Fruit fly (Drosophila melanogaster) whole organism, wandering third instar larva: Measurements from ENCODE around the gene CG13314.

Experiments
- Hr78 ChIP-seq: fragments of >200 bp; optimal IDR thresholded peaks from 2 replicates; lab custom pipeline; 2017; ENCODE audit warnings: missing biosample characterization, missing genetic modification characterization
- Myc ChIP-seq: fragments of >200 bp; optimal IDR thresholded peaks from 2 replicates; lab custom pipeline; 2017
- lola ChIP-seq: fragments of >200 bp; optimal IDR thresholded peaks from 2 replicates; lab custom pipeline; 2017; ENCODE audit warnings: missing biosample characterization, missing genetic modification characterization
- tai ChIP-seq: sonication (Bioruptor generic); optimal IDR thresholded peaks from 2 replicates; lab custom pipeline; 2016; ENCODE audit warnings: missing biosample characterization, missing genetic modification characterization

DNA sequence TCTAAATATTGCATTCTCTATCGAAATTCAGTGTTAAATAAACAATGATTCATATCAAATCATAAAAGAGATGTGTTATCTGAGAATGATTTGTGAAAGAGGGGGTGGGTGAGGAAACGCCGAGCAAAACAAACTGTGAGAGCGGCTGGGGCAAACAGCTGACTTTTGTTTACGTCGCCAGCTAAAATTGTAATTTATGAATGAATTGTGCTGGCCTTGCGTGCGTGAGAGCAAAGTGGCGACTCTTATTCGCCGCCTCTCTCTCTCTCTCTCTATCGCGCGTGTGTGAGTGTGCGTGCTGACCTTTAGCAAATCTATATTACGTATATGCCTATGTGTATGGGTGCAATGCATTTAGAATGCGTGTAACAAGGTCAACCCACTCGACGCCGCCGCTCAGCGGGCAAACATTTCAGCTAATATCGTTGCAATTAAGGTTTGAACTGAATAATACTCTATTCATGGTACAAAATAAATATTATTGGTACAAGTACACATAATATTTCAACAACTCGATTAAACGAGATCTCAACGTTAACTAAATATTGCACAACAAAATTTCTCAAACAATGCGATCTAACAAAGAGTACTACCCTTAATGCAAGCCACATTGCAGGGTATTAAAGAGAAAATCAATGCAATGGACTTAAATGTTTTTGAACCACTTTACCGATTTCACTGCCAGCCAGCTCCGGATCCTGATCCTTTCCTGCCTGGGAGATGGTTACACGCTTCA is 2.7 kb upstream of the CG13314 start:
- TF ChIP-seq tai (GFP tag; lab: Kevin White, UChicago) (no peak), lola (no peak), Myc (lab: Kevin White, UChicago) (no peak), Hr78 (GFP tag; lab: Kevin White, UChicago) (no peak)
